Fruit fly (Drosophila melanogaster) whole organism: ENCODE results near the gene Nfs1.
A peak's percentile ranks its signal among the peaks of the same experiment; 100 is the strongest.

Experiments used
- Dll ChIP-seq: fragments of >200 bp; optimal IDR thresholded peaks from 2 replicates; lab custom pipeline; 2017
- pan ChIP-seq: fragments of >200 bp; optimal IDR thresholded peaks from 2 replicates; lab custom pipeline; 2017

DNA sequence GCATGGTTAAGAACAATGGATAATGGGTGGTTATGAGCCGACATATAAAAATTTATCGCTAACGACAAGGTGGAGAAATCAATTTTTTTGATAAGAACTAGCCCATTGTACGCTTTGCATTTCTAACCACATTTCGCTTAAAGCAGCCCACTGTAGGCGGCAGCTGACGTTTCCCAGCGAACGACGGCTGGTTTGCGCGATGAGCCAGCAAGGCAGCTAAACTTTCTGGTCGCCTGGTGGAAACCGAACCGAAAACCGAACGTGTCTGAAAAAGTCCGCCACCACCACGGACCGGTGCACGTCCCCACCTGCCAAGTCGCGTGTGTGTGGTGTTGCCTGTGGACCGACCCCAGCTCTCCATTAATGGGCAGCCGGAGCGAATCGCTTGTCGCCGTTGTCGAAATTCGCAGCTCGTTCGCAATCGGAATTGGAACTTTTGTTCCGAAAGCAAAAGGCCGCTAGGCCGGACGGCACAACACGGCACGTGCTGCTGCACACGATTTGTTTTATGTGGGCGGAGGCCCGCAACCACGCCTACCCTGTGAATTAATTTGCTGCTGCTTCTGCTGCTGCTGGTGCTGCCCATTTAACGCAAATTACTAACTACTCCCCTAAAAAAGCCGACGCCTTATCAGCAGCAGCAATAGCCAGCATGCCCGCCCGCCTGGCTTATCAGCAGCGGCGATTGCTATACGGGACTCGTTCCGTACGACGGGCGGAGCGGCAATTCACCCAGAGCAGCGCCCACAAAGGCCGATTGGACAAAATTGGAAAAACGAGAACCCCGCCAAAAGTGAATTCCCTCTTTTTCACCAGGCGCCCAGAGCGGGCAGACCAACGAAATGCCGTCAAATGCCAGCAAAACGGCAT, 3.7 kb downstream of the Nfs1 start:
- TF ChIP-seq pan (lab: Kevin White, UChicago) (no peak), Dll (lab: Kevin White, UChicago) (peak; percentile 50)
